Worm (Caenorhabditis elegans) whole organism, L3 larva: ENCODE results near the gene R02F2.1.

ENCODE experiments used
- R02D3.7 ChIP-seq: fragments of 150-350 bp; optimal IDR thresholded peaks from 2 replicates; lab custom pipeline; 2014; ENCODE audit warnings: missing biosample characterization, missing genetic modification characterization
- ZK546.5 ChIP-seq: sonication (generic microtip); optimal IDR thresholded peaks from 2 replicates; lab custom pipeline; 2017; ENCODE audit warnings: missing biosample characterization, missing genetic modification characterization
- aly-2 ChIP-seq: fragments of 150-350 bp; optimal IDR thresholded peaks from 2 replicates; lab custom pipeline; 2014; ENCODE audit warnings: missing biosample characterization, missing genetic modification characterization
- ama-1 ChIP-seq: fragments of 150-350 bp; optimal IDR thresholded peaks from 2 replicates; lab custom pipeline; 2018
- ceh-16 ChIP-seq: sonication (generic microtip); optimal IDR thresholded peaks from 2 replicates; lab custom pipeline; 2017; ENCODE audit warnings: missing biosample characterization, missing genetic modification characterization
- ceh-28 ChIP-seq: fragments of 150-350 bp; optimal IDR thresholded peaks from 2 replicates; lab custom pipeline; 2014; ENCODE audit warnings: missing biosample characterization, missing genetic modification reagents, missing genetic modification characterization
- ceh-82 ChIP-seq: fragments of 150-350 bp; optimal IDR thresholded peaks from 2 replicates; lab custom pipeline; 2014; ENCODE audit warnings: missing biosample characterization, missing genetic modification characterization
- ceh-9 ChIP-seq: sonication (generic microtip); optimal IDR thresholded peaks from 2 replicates; lab custom pipeline; 2018; ENCODE audit warnings: missing biosample characterization, missing genetic modification characterization
- daf-12 ChIP-seq: fragments of 150-350 bp; optimal IDR thresholded peaks from 2 replicates; lab custom pipeline; 2014; ENCODE audit warnings: missing biosample characterization, missing genetic modification reagents, missing genetic modification characterization
- egl-27 ChIP-seq: sonication (generic microtip); optimal IDR thresholded peaks from 4 replicates; lab custom pipeline; 2017; ENCODE audit warnings: missing biosample characterization, missing genetic modification reagents, missing genetic modification characterization
- egl-5 ChIP-seq: fragments of 150-350 bp; optimal IDR thresholded peaks from 2 replicates; lab custom pipeline; 2017; ENCODE audit warnings: missing biosample characterization, missing genetic modification reagents, missing genetic modification characterization, inconsistent platforms
- elt-1 ChIP-seq: fragments of 150-350 bp; optimal IDR thresholded peaks from 2 replicates; lab custom pipeline; 2014; ENCODE audit warnings: missing biosample characterization, missing genetic modification characterization
- elt-2 ChIP-seq: sonication (generic microtip); optimal IDR thresholded peaks from 2 replicates; lab custom pipeline; 2016; ENCODE audit warnings: missing genetic modification reagents, mild to moderate bottlenecking, missing genetic modification characterization, missing compliant biosample characterization
- elt-3 ChIP-seq, 3 experiments: fragments of 150-350 bp in 1 of 3; sonication (generic microtip) in 2 of 3; optimal IDR thresholded peaks; 2 replicates in 2 of 3; 4 replicates in 1 of 3; lab custom pipeline; 2014 to 2017; ENCODE audit warnings: missing biosample characterization in 3 of 3, missing genetic modification characterization in 3 of 3
- eor-1 ChIP-seq, 2 experiments: fragments of 150-350 bp; optimal IDR thresholded peaks; 2 replicates each; lab custom pipeline; 2014 to 2018; ENCODE audit warnings: missing biosample characterization in 2 of 2, missing genetic modification characterization in 2 of 2
- fkh-10 ChIP-seq: sonication (generic microtip); optimal IDR thresholded peaks from 2 replicates; lab custom pipeline; 2017; ENCODE audit warnings: missing biosample characterization, missing genetic modification reagents, missing genetic modification characterization
- fkh-2 ChIP-seq: fragments of 150-350 bp; optimal IDR thresholded peaks from 2 replicates; lab custom pipeline; 2014; ENCODE audit warnings: missing biosample characterization, missing genetic modification reagents, missing genetic modification characterization
- fos-1 ChIP-seq: fragments of 150-350 bp; optimal IDR thresholded peaks from 2 replicates; lab custom pipeline; 2014; ENCODE audit warnings: missing biosample characterization, missing genetic modification characterization
- hmg-11 ChIP-seq: sonication (generic microtip); optimal IDR thresholded peaks from 2 replicates; lab custom pipeline; 2016; ENCODE audit warnings: missing genetic modification characterization, missing compliant biosample characterization
- jun-1 ChIP-seq: fragments of 150-350 bp; optimal IDR thresholded peaks from 2 replicates; lab custom pipeline; 2014; ENCODE audit warnings: missing biosample characterization, missing genetic modification reagents, missing genetic modification characterization
- lin-15B ChIP-seq: fragments of 150-350 bp; optimal IDR thresholded peaks from 2 replicates; lab custom pipeline; 2014; ENCODE audit warnings: missing biosample characterization, missing genetic modification characterization
- lin-39 ChIP-seq: fragments of 150-350 bp; optimal IDR thresholded peaks from 2 replicates; lab custom pipeline; 2018; ENCODE audit warnings: missing biosample characterization, missing genetic modification reagents, missing genetic modification characterization
- lsy-12 ChIP-seq: sonication (generic microtip); optimal IDR thresholded peaks from 2 replicates; lab custom pipeline; 2016; ENCODE audit warnings: mild to moderate bottlenecking, missing genetic modification characterization, missing compliant biosample characterization
- mdl-1 ChIP-seq: fragments of 150-350 bp; optimal IDR thresholded peaks from 2 replicates; lab custom pipeline; 2014; ENCODE audit warnings: missing biosample characterization, missing genetic modification characterization
- mml-1 ChIP-seq: fragments of 150-350 bp; sonication (generic microtip); optimal IDR thresholded peaks from 3 replicates; lab custom pipeline; 2014; ENCODE audit warnings: missing biosample characterization, missing genetic modification characterization
- nfya-1 ChIP-seq: sonication (generic microtip); optimal IDR thresholded peaks from 2 replicates; lab custom pipeline; 2017; ENCODE audit warnings: missing genetic modification characterization, mild to moderate bottlenecking, missing compliant biosample characterization, antibody characterized with exemption, moderate library complexity; ENCODE audit not compliant: insufficient read depth
- nhr-11 ChIP-seq: fragments of 150-350 bp; optimal IDR thresholded peaks from 2 replicates; lab custom pipeline; 2014; ENCODE audit warnings: missing biosample characterization, missing genetic modification characterization
- nhr-12 ChIP-seq: fragments of 150-350 bp; optimal IDR thresholded peaks from 2 replicates; lab custom pipeline; 2014; ENCODE audit warnings: missing biosample characterization, missing genetic modification characterization
- nhr-23 ChIP-seq: fragments of 150-350 bp; optimal IDR thresholded peaks from 2 replicates; lab custom pipeline; 2014; ENCODE audit warnings: missing biosample characterization, missing genetic modification reagents, missing genetic modification characterization
- nhr-237 ChIP-seq: fragments of 150-350 bp; optimal IDR thresholded peaks from 2 replicates; lab custom pipeline; 2014; ENCODE audit warnings: missing biosample characterization, missing genetic modification characterization
- nhr-25 ChIP-seq: sonication (generic microtip); optimal IDR thresholded peaks from 2 replicates; lab custom pipeline; 2017; ENCODE audit warnings: missing biosample characterization, missing genetic modification characterization
- nhr-28 ChIP-seq: fragments of 150-350 bp; optimal IDR thresholded peaks from 2 replicates; lab custom pipeline; 2014; ENCODE audit warnings: missing biosample characterization, missing genetic modification characterization
- nhr-43 ChIP-seq: sonication (generic microtip); optimal IDR thresholded peaks from 2 replicates; lab custom pipeline; 2016; ENCODE audit warnings: mild to moderate bottlenecking, missing genetic modification characterization, missing compliant biosample characterization; ENCODE audit not compliant: poor library complexity, severe bottlenecking
- nhr-67 ChIP-seq: fragments of 150-350 bp; optimal IDR thresholded peaks from 2 replicates; lab custom pipeline; 2014; ENCODE audit warnings: missing biosample characterization, missing genetic modification characterization
- nhr-76 ChIP-seq: fragments of 150-350 bp; sonication (generic microtip); optimal IDR thresholded peaks from 5 replicates; lab custom pipeline; 2014; ENCODE audit warnings: missing biosample characterization, missing genetic modification characterization
- nhr-77 ChIP-seq: fragments of 150-350 bp; optimal IDR thresholded peaks from 2 replicates; lab custom pipeline; 2014; ENCODE audit warnings: missing biosample characterization, missing genetic modification characterization
- pha-4 ChIP-seq: fragments of 150-350 bp; optimal IDR thresholded peaks from 2 replicates; lab custom pipeline; 2014; ENCODE audit warnings: missing biosample characterization, missing genetic modification reagents, missing genetic modification characterization
- pqm-1 ChIP-seq: fragments of 150-350 bp; optimal IDR thresholded peaks from 2 replicates; lab custom pipeline; 2017; ENCODE audit warnings: missing biosample characterization, missing genetic modification characterization, inconsistent platforms
- sea-2 ChIP-seq: fragments of 150-350 bp; sonication (generic microtip); optimal IDR thresholded peaks from 4 replicates; lab custom pipeline; 2014; ENCODE audit warnings: missing biosample characterization, missing genetic modification reagents, missing genetic modification characterization
- skn-1 ChIP-seq: fragments of 150-350 bp; optimal IDR thresholded peaks from 2 replicates; lab custom pipeline; 2014; ENCODE audit warnings: missing biosample characterization, missing genetic modification characterization
- snpc-4 ChIP-seq: fragments of 150-350 bp; optimal IDR thresholded peaks from 2 replicates; lab custom pipeline; 2014; ENCODE audit warnings: missing biosample characterization, missing genetic modification characterization
- tbx-2 ChIP-seq: sonication (generic microtip); optimal IDR thresholded peaks from 2 replicates; lab custom pipeline; 2016; ENCODE audit warnings: mild to moderate bottlenecking, missing genetic modification characterization, missing compliant biosample characterization
- unc-39 ChIP-seq: sonication (generic microtip); optimal IDR thresholded peaks from 4 replicates; lab custom pipeline; 2017; ENCODE audit warnings: missing biosample characterization, missing genetic modification characterization
- unc-62 ChIP-seq: fragments of 150-350 bp; sonication (generic microtip); optimal IDR thresholded peaks from 4 replicates; lab custom pipeline; 2014; ENCODE audit warnings: missing biosample characterization, missing genetic modification reagents, missing genetic modification characterization
- zag-1 ChIP-seq: fragments of 150-350 bp; optimal IDR thresholded peaks from 2 replicates; lab custom pipeline; 2014; ENCODE audit warnings: missing biosample characterization, missing genetic modification characterization
- ztf-11 ChIP-seq: fragments of 150-350 bp; optimal IDR thresholded peaks from 2 replicates; lab custom pipeline; 2014; ENCODE audit warnings: missing biosample characterization, missing genetic modification characterization
- ztf-4 ChIP-seq: fragments of 150-350 bp; optimal IDR thresholded peaks from 2 replicates; lab custom pipeline; 2014; ENCODE audit warnings: missing biosample characterization, missing genetic modification characterization

Gene R02F2.1

DNA sequence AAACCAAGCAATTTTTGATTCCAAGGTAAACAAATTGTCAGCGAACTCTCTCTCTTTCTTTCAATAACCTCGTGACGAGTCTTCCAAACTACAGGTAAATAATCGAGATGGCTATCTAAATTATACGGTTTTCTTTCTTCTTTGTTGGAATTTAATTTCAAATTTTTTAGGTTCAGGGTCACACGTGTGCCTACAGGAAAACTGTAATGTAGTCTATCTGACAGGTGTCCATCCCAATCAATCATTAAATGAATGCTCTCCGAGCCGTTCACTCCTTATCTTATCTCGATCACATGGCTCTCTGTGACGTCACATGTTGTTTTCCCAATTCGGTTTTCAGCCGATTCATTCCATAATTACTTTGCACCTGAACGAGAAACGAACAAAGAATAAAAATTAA is 51.4 kb downstream of the R02F2.1 start:
- peak; percentile 70 for TF ChIP-seq pqm-1 (tag; lab: Kevin White, UChicago)
- no peak for TF ChIP-seq hmg-11 (tag; lab: Kevin White, UChicago)
- TF ChIP-seq nhr-12 (tag; lab: Kevin White, UChicago), result no peak
- TF ChIP-seq elt-2 (tag; lab: Kevin White, UChicago), result peak; percentile 87
- peak; percentile 53 for TF ChIP-seq pha-4 (tag; lab: Kevin White, UChicago)
- TF ChIP-seq elt-1 (tag; lab: Kevin White, UChicago), result peak; percentile 52
- peak; percentile 35 for TF ChIP-seq ama-1 (lab: Kevin White, UChicago)

DNA sequence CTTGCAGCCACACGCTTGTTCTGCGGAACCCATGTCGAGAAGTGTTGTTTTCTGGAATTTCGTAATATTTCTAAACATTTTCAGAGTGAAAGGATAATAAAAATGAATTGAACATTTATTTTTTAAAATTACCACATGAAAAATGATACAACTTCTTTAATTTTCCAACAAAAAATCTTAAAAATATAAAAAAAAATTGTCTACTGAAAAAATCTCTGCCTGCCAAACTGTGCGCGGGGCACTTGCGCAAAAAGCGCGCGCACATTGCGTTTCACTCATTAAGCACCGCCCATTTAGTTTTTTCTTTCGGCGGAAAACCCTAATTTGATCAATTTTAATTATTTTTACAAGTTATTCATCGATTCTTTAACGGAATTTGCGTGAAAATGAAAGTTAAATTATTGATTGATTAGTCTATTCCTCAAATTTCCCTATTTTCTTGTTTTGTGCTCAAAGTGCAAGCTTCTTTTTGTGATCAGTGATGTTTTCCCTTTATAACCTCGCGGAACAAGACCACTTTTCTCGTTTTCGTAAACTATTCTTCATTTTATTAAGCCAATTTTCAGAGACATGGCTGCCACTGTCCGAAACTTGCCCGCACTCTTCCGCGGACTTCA is 53.3 kb downstream of the R02F2.1 start, which contains the start of the genes nmad-1 and hach-1:
Gene nmad-1 (minus strand): TSS at position 51 of the 617 bp plus-strand sequence.
Gene hach-1 (plus strand): TSS at position 567 of the 617 bp plus-strand sequence.
- TF ChIP-seq nhr-23 (tag; lab: Kevin White, UChicago) (peak; percentile 77), daf-12 (tag; lab: Kevin White, UChicago) (no peak), nfya-1 (tag; lab: Kevin White, UChicago) (peak; percentile 68), ZK546.5 (tag; lab: Kevin White, UChicago) (no peak), R02D3.7 (tag; lab: Kevin White, UChicago) (peak; percentile 63), sea-2 (no peak), tbx-2 (peak; percentile 30), nhr-237 (tag; lab: Kevin White, UChicago) (no peak), fos-1 (tag; lab: Kevin White, UChicago) (no peak), fkh-10 (GFP tag; lab: Kevin White, UChicago) (no peak), nhr-12 (tag; lab: Kevin White, UChicago) (no peak), elt-1 (tag; lab: Kevin White, UChicago) (peak; percentile 16), hmg-11 (tag; lab: Kevin White, UChicago) (peak; percentile 94), nhr-77 (tag; lab: Kevin White, UChicago) (no peak), snpc-4 (peak; percentile 63), ama-1 (lab: Kevin White, UChicago) (no peak), zag-1 (no peak), unc-39 (no peak), pha-4 (tag; lab: Kevin White, UChicago) (peak; percentile 60), ceh-9 (no peak), aly-2 (tag; lab: Kevin White, UChicago) (no peak), mdl-1 (tag; lab: Kevin White, UChicago) (no peak), mml-1 (tag; lab: Kevin White, UChicago) (no peak), egl-27 (tag; lab: Kevin White, UChicago) (no peak), skn-1 (no peak), nhr-76 (tag; lab: Kevin White, UChicago) (no peak), jun-1 (tag; lab: Kevin White, UChicago) (no peak), ceh-28 (tag; lab: Kevin White, UChicago) (peak; percentile 60), egl-5 (tag; lab: Kevin White, UChicago) (peak; percentile 67), nhr-28 (tag; lab: Kevin White, UChicago) (no peak), lin-15B (peak; percentile 70), ceh-16 (no peak), fkh-2 (tag; lab: Kevin White, UChicago) (no peak), lin-39 (peak; percentile 59), elt-2 (tag; lab: Kevin White, UChicago) (peak; percentile 49), nhr-11 (tag; lab: Kevin White, UChicago) (no peak), pqm-1 (tag; lab: Kevin White, UChicago) (no peak), nhr-43 (peak; percentile 94), ceh-82 (peak; percentile 15), nhr-67 (peak; percentile 64), elt-3 (tag; optimal IDR thresholded peaks at IDR 0.05; lab: Kevin White, UChicago) (no peak), ztf-4 (tag; lab: Kevin White, UChicago) (no peak), ztf-11 (tag; lab: Kevin White, UChicago) (no peak), eor-1 (tag; optimal IDR thresholded peaks at IDR 0.05; lab: Kevin White, UChicago) (no peak), unc-62 (GFP tag; lab: Kevin White, UChicago) (no peak), lsy-12 (tag; lab: Kevin White, UChicago) (peak; percentile 63), nhr-25 (tag; lab: Kevin White, UChicago) (no peak)
